Fruit fly (Drosophila melanogaster) Kc167 (cell line): ENCODE results near the gene nom.

Experiments
- Myc ChIP-seq: fragments of >200 bp; optimal IDR thresholded peaks from 2 replicates; lab custom pipeline; 2017; ENCODE audit warnings: missing external identifiers
- Sin3A ChIP-seq: fragments of >200 bp; optimal IDR thresholded peaks from 2 replicates; lab custom pipeline; 2018; ENCODE audit warnings: missing external identifiers
- h ChIP-seq: fragments of >200 bp; optimal IDR thresholded peaks from 3 replicates; lab custom pipeline; 2018; ENCODE audit warnings: missing external identifiers
- insv ChIP-seq: fragments of >200 bp; optimal IDR thresholded peaks from 3 replicates; lab custom pipeline; 2018; ENCODE audit warnings: missing external identifiers
- psq ChIP-seq: fragments of >200 bp; optimal IDR thresholded peaks from 2 replicates; lab custom pipeline; 2017; ENCODE audit warnings: missing external identifiers
- ttk ChIP-seq: sonication (Bioruptor generic); optimal IDR thresholded peaks from 2 replicates; lab custom pipeline; 2017; ENCODE audit warnings: missing external identifiers

The nom gene

DNA sequence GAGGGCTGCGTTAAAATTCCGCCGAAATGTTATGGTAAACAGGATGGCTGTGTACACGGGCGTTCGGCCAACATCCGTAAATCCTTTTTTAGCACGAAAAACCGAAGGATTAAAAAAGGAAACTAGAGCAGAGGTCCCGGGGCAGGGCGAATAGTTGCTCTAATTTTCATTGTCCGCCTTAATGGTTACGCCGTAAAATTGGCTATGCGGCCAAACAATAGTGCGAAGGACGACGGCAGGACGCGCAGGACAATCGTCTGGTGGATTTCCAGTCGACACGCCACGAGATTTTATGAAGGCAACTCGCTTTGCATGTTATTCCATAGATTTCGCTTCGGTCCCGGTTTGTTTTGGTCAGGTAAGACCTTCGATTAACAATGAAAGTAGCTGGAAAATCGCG lies 22.3 kb upstream of the nom start:
- no peak for TF ChIP-seq Sin3A (lab: Kevin White, UChicago)
- TF ChIP-seq insv (lab: Kevin White, UChicago): no peak
- TF ChIP-seq h (lab: Kevin White, UChicago): no peak
- no peak for TF ChIP-seq Myc (lab: Kevin White, UChicago)
- no peak for TF ChIP-seq psq
- TF ChIP-seq ttk: no peak

dm6 chr3R:8701197-8701596 lies 21.8 kb upstream of the nom start:
- TF ChIP-seq insv (lab: Kevin White, UChicago): no peak
- no peak for TF ChIP-seq ttk
- no peak for TF ChIP-seq h (lab: Kevin White, UChicago)
- TF ChIP-seq Sin3A (lab: Kevin White, UChicago): no peak
- TF ChIP-seq psq: no peak
- no peak for TF ChIP-seq Myc (lab: Kevin White, UChicago)

DNA sequence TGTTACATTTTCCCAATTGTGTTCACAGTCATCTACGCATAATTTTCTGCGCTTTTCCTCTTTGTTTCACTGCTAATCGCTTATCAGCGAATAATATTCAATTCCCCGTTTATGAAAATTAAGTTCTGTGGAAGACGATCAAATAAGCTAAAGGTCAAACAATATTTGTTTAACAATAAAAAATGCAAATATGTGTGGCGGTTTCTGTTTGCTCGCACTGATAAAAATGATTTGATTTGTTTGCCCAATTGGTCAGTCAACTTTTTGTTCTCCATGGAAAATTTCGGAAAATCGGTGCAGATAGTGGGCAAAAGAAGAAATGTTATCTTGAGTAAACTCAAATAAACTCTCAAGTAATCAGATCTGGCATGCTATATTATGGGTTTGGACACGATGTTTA lies 18.3 kb upstream of the nom start:
- TF ChIP-seq psq (no peak), h (lab: Kevin White, UChicago) (no peak), ttk (no peak), insv (lab: Kevin White, UChicago) (no peak), Sin3A (lab: Kevin White, UChicago) (no peak), Myc (lab: Kevin White, UChicago) (no peak)

- no peak for TF ChIP-seq insv (lab: Kevin White, UChicago)
- no peak for TF ChIP-seq ttk
- TF ChIP-seq psq: no peak
- TF ChIP-seq Myc (lab: Kevin White, UChicago): no peak
- TF ChIP-seq h (lab: Kevin White, UChicago): no peak
- TF ChIP-seq Sin3A (lab: Kevin White, UChicago): no peak
Observed at dm6 chr3R:8705323-8706097, 17.5 kb upstream of the nom start.

DNA sequence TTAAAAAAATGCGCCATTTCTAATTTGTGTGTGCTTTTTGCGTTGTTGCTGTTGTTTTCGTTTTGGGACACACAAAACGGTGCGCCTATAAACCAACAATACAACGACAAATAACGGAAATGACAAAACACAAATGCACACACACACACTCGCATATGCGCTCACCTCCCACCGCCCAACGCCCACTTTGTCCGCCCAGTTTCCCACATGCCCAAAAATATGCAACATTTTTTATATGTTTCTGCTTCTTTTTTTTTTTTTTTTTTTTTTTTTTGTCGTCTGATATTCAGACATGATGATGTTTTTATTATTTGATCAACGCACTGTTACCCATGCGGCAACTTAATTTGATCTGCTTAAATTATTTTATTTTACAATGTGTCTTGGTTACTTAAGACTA lies 15.8 kb upstream of the nom start:
- TF ChIP-seq h (lab: Kevin White, UChicago) (no peak), ttk (no peak), psq (no peak), Myc (lab: Kevin White, UChicago) (no peak), insv (lab: Kevin White, UChicago) (no peak), Sin3A (lab: Kevin White, UChicago) (no peak)

DNA sequence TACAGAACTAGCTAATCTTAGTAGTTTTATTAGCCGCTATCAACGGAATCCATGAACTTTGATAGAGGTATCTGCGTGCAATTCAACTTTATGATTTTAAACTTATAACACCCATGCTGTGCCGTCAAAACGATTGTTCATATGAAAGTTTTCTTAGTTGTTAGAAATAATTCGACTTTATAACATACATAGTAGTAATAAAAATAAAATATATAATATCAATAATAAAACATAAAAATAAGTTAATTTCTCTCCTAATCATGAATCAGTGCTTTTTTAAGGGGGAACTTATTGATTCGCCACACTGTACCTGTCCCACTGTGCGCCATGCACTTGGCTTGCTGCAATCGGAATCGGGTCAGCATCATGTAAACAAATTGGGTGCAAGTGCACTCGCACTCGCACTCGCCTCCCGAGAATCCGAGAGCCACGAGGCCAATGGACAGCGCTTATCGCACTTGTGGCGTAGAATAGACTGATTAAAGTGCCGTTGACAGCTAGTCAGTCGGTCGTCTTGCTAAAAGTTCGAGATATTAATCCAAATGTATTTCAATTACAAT lies 11.0 kb upstream of the nom start:
- TF ChIP-seq Sin3A (lab: Kevin White, UChicago): no peak
- no peak for TF ChIP-seq psq
- no peak for TF ChIP-seq h (lab: Kevin White, UChicago)

- TF ChIP-seq insv (lab: Kevin White, UChicago) (no peak), psq (no peak), Myc (lab: Kevin White, UChicago) (no peak), Sin3A (lab: Kevin White, UChicago) (no peak), h (lab: Kevin White, UChicago) (no peak)
Observed at dm6 chr3R:8712722-8713131, 10.2 kb upstream of the nom start, which contains the start of gene CG8112. TSS of gene CG8112 (plus strand) at chr3R:8712933.

- no peak for TF ChIP-seq h (lab: Kevin White, UChicago)
- TF ChIP-seq insv (lab: Kevin White, UChicago): no peak
- TF ChIP-seq psq: no peak
- TF ChIP-seq ttk: no peak
- TF ChIP-seq Sin3A (lab: Kevin White, UChicago): no peak
- TF ChIP-seq Myc (lab: Kevin White, UChicago): no peak
Observed at dm6 chr3R:8715371-8715770, 7.6 kb upstream of the nom start.

dm6 chr3R:8715851-8716550 lies 7.0 kb upstream of the nom start, which contains the start of gene TMEM216:
TSS of gene TMEM216 (plus strand) at chr3R:8716243.
- TF ChIP-seq insv (lab: Kevin White, UChicago) (no peak), psq (no peak), Sin3A (lab: Kevin White, UChicago) (no peak), h (lab: Kevin White, UChicago) (no peak), Myc (lab: Kevin White, UChicago) (no peak), ttk (no peak)

DNA sequence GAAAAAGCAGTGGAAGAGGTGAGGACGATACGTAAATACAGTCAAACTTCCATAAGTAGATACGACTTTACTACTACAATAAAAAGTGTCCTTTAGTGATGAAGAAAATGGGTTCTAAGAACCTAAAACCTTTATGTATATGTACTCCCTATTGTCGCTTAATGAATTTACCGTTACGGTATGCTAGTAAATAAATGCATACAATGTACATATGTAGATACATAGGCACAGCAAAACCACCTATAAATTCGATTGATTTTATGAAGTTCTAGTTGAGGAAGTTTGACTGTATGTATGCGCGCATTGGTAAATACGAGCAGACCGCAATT lies 6.5 kb upstream of the nom start:
- no peak for TF ChIP-seq Sin3A (lab: Kevin White, UChicago)
- TF ChIP-seq insv (lab: Kevin White, UChicago): no peak
- TF ChIP-seq h (lab: Kevin White, UChicago): no peak
- no peak for TF ChIP-seq ttk
- TF ChIP-seq psq: no peak
- no peak for TF ChIP-seq Myc (lab: Kevin White, UChicago)

DNA sequence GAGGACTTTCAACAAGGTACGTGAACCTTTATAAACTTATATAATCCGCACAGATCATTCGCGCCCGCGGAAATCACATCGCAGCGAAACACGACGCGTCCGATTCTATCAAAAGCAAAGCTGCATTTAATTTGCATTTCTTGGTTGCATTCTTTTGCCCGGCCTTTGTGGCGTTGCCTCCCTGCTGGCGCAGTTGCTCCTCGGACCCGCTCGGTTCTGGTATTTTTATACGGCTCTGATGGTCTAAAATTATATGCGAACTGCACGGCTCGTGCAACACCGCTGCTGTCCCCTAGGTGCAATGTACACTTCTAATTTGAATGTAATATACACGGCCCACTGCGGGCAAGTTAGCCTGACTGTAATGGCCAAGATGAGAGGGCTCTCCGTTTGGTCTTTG lies 4.6 kb upstream of the nom start, which contains the start of gene Cks85A:
Cks85A (minus strand) TSS at position 101 of the 400 bp plus-strand sequence.
- no peak for TF ChIP-seq h (lab: Kevin White, UChicago)
- no peak for TF ChIP-seq ttk
- TF ChIP-seq insv (lab: Kevin White, UChicago): no peak
- no peak for TF ChIP-seq psq
- TF ChIP-seq Myc (lab: Kevin White, UChicago): no peak
- no peak for TF ChIP-seq Sin3A (lab: Kevin White, UChicago)

DNA sequence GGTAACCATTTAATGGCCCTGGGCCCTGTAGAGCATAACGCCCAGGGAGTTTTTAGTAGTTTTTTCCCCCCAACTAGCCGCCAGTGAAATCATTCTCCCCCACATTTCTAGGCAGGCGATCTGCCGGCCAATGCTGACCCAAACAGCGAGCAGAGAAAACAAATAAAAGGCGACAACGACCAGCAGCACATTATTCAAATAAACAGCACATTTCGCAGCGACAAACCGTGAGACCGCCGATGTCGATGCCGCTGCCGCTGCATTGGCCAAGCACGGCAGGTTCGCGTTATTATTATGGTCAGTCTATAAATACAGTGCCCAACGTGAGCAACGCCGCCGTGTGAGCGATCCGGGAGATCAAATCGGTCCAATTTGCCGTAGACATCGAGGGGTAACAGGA lies 4.1 kb upstream of the nom start, which contains the start of gene CG11760:
CG11760 (plus strand) TSS at position 301 of the 400 bp plus-strand sequence.
- TF ChIP-seq ttk (no peak), Sin3A (lab: Kevin White, UChicago) (no peak), insv (lab: Kevin White, UChicago) (no peak)
